Fruit fly (Drosophila melanogaster): Measurements from ENCODE around the gene CG17726.

CG17726 gene

dm6 chr3R:11237598-11237997 lies 11.0 kb downstream of the CG17726 start, which contains the start of gene CG31388 (continued):
- TF ChIP-seq trem (tag; optimal IDR thresholded peaks at IDR 0.05) (no peak), B-H1 (GFP tag; IDR thresholded peaks at IDR 0.05) (no peak), zen (tag; optimal IDR thresholded peaks at IDR 0.05) (no peak), tx (GFP tag; optimal IDR thresholded peaks at IDR 0.05) (no peak), CG16815 (GFP tag; optimal IDR thresholded peaks at IDR 0.05) (no peak), Chrac-16 (GFP tag; optimal IDR thresholded peaks at IDR 0.05) (no peak), Dbx (GFP tag; IDR thresholded peaks at IDR 0.05) (no peak), CG7357 (GFP tag; IDR thresholded peaks at IDR 0.05) (no peak), Hr78 (GFP tag; optimal IDR thresholded peaks at IDR 0.05) (no peak), org-1 (GFP tag; optimal IDR thresholded peaks at IDR 0.05) (no peak), CG8089 (GFP tag; optimal IDR thresholded peaks at IDR 0.05) (no peak), CG4424 (GFP tag; optimal IDR thresholded peaks at IDR 0.05) (no peak), Bdp1 (GFP tag; optimal IDR thresholded peaks at IDR 0.05) (no peak), stwl (tag; optimal IDR thresholded peaks at IDR 0.05) (peak; percentile 48), CG12744 (GFP tag; optimal IDR thresholded peaks at IDR 0.05) (no peak), CG6854 (GFP tag; optimal IDR thresholded peaks at IDR 0.05) (no peak), Ets97D (GFP tag; optimal IDR thresholded peaks at IDR 0.05) (peak; percentile 44), CG14860 (GFP tag; IDR thresholded peaks at IDR 0.05; ENCODE audit: partially characterized antibody) (no peak), ap (GFP tag; IDR thresholded peaks at IDR 0.05) (no peak), CG14050 (GFP tag; IDR thresholded peaks at IDR 0.05) (no peak), CG12942 (GFP tag; optimal IDR thresholded peaks at IDR 0.05) (no peak), seq (GFP tag; IDR thresholded peaks at IDR 0.05) (no peak), Doc3 (GFP tag; IDR thresholded peaks at IDR 0.05; ENCODE audit: partially characterized antibody) (no peak), ATbp (GFP tag; optimal IDR thresholded peaks at IDR 0.05) (no peak), dm (GFP tag; optimal IDR thresholded peaks at IDR 0.05) (peak; percentile 23), Sry-β (GFP tag; optimal IDR thresholded peaks at IDR 0.05) (no peak), ci (GFP tag; IDR thresholded peaks at IDR 0.05) (no peak; the same call in 2 of the 3 replicates), CG30403 (GFP tag; optimal IDR thresholded peaks at IDR 0.05) (no peak), caup (GFP tag; optimal IDR thresholded peaks at IDR 0.05; ENCODE audit: severe bottlenecking) (no peak), cas (GFP tag; IDR thresholded peaks at IDR 0.05) (no peak), Dek (tag; optimal IDR thresholded peaks at IDR 0.05) (no peak), shn (GFP tag; optimal IDR thresholded peaks at IDR 0.05) (no peak), Sox100B (GFP tag; optimal IDR thresholded peaks at IDR 0.05) (no peak), CG15479 (GFP tag; optimal IDR thresholded peaks at IDR 0.05) (no peak), maf-S (GFP tag; optimal IDR thresholded peaks at IDR 0.05) (no peak), CG31441 (GFP tag; IDR thresholded peaks at IDR 0.05) (no peak), knrl (GFP tag; IDR thresholded peaks at IDR 0.05; ENCODE audit: partially characterized antibody) (no peak), YL-1 (GFP tag; optimal IDR thresholded peaks at IDR 0.05) (peak; percentile 63), CG11504 (tag; optimal IDR thresholded peaks at IDR 0.05) (no peak), CG10321 (GFP tag; IDR thresholded peaks at IDR 0.05) (no peak), CG32532 (GFP tag; IDR thresholded peaks at IDR 0.05) (no peak), CG18011 (GFP tag; optimal IDR thresholded peaks at IDR 0.05) (no peak), Hand (GFP tag; optimal IDR thresholded peaks at IDR 0.05) (no peak), CrebB (tag; optimal IDR thresholded peaks at IDR 0.05) (no peak), HLH54F (GFP tag; optimal IDR thresholded peaks at IDR 0.05) (no peak), danr (GFP tag; IDR thresholded peaks at IDR 0.05) (no peak), schlank (tag; optimal IDR thresholded peaks at IDR 0.05) (no peak), zf30C (GFP tag; optimal IDR thresholded peaks at IDR 0.05) (no peak), CG13424 (tag; optimal IDR thresholded peaks at IDR 0.05) (no peak), Rfx (GFP tag; IDR thresholded peaks at IDR 0.05) (no peak), CG15269 (tag; optimal IDR thresholded peaks at IDR 0.05) (no peak), jing (GFP tag; optimal IDR thresholded peaks at IDR 0.05) (no peak)

Measured in whole organism, embryonic.